Worm (Caenorhabditis elegans) whole organism, midembryonic: Measurements from ENCODE around the gene xol-1.
A peak's percentile ranks its signal among the peaks of the same experiment; 100 is the strongest.

Experiments
- T22C8.4 ChIP-seq: fragments of 200-800 bp; sonication (Bioruptor generic); IDR thresholded peaks from 2 replicates; pipeline ENCODE4 v1.3.6; 2022; ENCODE audit warnings: missing genetic modification characterization, missing compliant biosample characterization
- cog-1 ChIP-seq: sonication (generic microtip); optimal IDR thresholded peaks from 2 replicates; lab custom pipeline; 2016; ENCODE audit warnings: missing genetic modification characterization, missing compliant biosample characterization
- flt-1 ChIP-seq: fragments of 200-800 bp; sonication (Bioruptor generic); IDR thresholded peaks from 2 replicates; pipeline ENCODE4 v1.3.6; 2022; ENCODE audit warnings: missing genetic modification characterization, missing compliant biosample characterization
- klf-2 ChIP-seq: fragments of 200-800 bp; sonication (Bioruptor generic); conservative IDR thresholded peaks from 2 replicates; pipeline ENCODE4 v1.3.6; 2022; ENCODE audit warnings: missing genetic modification reagents, missing genetic modification characterization, missing compliant biosample characterization
- med-1 ChIP-seq: sonication (generic microtip); optimal IDR thresholded peaks from 2 replicates; lab custom pipeline; 2017; ENCODE audit warnings: missing genetic modification characterization, mild to moderate bottlenecking, missing compliant biosample characterization, antibody characterized with exemption, missing genetic modification reagents; ENCODE audit not compliant: insufficient read depth
- ref-1 ChIP-seq: fragments of 200-800 bp; sonication (Bioruptor generic); conservative IDR thresholded peaks from 2 replicates; pipeline ENCODE4 v1.3.6; 2022; ENCODE audit warnings: missing genetic modification reagents, missing genetic modification characterization, missing compliant biosample characterization
- tab-1 ChIP-seq: fragments of 200-800 bp; sonication (Bioruptor generic); IDR thresholded peaks from 2 replicates; pipeline ENCODE4 v1.3.6; 2022; ENCODE audit warnings: missing genetic modification characterization, missing compliant biosample characterization
- ztf-23 ChIP-seq: fragments of 200-800 bp; sonication (Bioruptor generic); IDR thresholded peaks from 2 replicates; pipeline ENCODE4 v1.3.6; 2022; ENCODE audit warnings: missing genetic modification reagents, missing genetic modification characterization, missing compliant biosample characterization
- ztf-29 ChIP-seq: fragments of 200-800 bp; sonication (Bioruptor generic); IDR thresholded peaks from 2 replicates; pipeline ENCODE4 v1.3.6; 2022; ENCODE audit warnings: missing genetic modification reagents, missing genetic modification characterization, missing compliant biosample characterization

xol-1 gene

ce11 chrX:8015889-8016288 lies 25.2 kb upstream of the xol-1 start:
- TF ChIP-seq flt-1 (GFP tag; lab: Robert Waterston, UW) (no peak), T22C8.4 (GFP tag; lab: Robert Waterston, UW) (no peak), med-1 (GFP tag; lab: Kevin White, UChicago) (no peak), klf-2 (GFP tag; lab: Robert Waterston, UW) (no peak), ref-1 (GFP tag; lab: Robert Waterston, UW) (no peak), ztf-23 (GFP tag; lab: Robert Waterston, UW) (no peak), ztf-29 (GFP tag; lab: Robert Waterston, UW) (no peak), cog-1 (no peak), tab-1 (GFP tag; lab: Robert Waterston, UW) (no peak)

- TF ChIP-seq tab-1 (GFP tag; lab: Robert Waterston, UW) (peak; percentile 60; the same call in 1 of the 2 replicates), ref-1 (GFP tag; lab: Robert Waterston, UW) (no peak)
These were observed 23.8 kb upstream of the xol-1 start for ce11 chrX:8017305-8017704.

- TF ChIP-seq klf-2 (GFP tag; lab: Robert Waterston, UW) (no peak), tab-1 (GFP tag; lab: Robert Waterston, UW) (no peak), flt-1 (GFP tag; lab: Robert Waterston, UW) (no peak), T22C8.4 (GFP tag; lab: Robert Waterston, UW) (no peak), ztf-23 (GFP tag; lab: Robert Waterston, UW) (no peak), ref-1 (GFP tag; lab: Robert Waterston, UW) (no peak), med-1 (GFP tag; lab: Kevin White, UChicago) (no peak), ztf-29 (GFP tag; lab: Robert Waterston, UW) (no peak), cog-1 (no peak)
These were observed 23.4 kb upstream of the xol-1 start, which contains the start of gene C34D10.5 for ce11 chrX:8017759-8018158. TSS of gene C34D10.5 (plus strand) at chrX:8018027.

ce11 chrX:8018441-8018840 lies 22.7 kb upstream of the xol-1 start:
- no peak for TF ChIP-seq T22C8.4 (GFP tag; lab: Robert Waterston, UW)
- TF ChIP-seq ztf-29 (GFP tag; lab: Robert Waterston, UW): no peak
- no peak for TF ChIP-seq klf-2 (GFP tag; lab: Robert Waterston, UW)

ce11 chrX:8019665-8020064 lies 21.4 kb upstream of the xol-1 start:
- peak; percentile 41; the same call in 1 of the 2 replicates for TF ChIP-seq tab-1 (GFP tag; lab: Robert Waterston, UW)
- no peak for TF ChIP-seq T22C8.4 (GFP tag; lab: Robert Waterston, UW)
- no peak for TF ChIP-seq ref-1 (GFP tag; lab: Robert Waterston, UW)
- no peak for TF ChIP-seq ztf-29 (GFP tag; lab: Robert Waterston, UW)
- 0 out of 2 replicates have a peak, but pooled peaks have one; percentile 12 for TF ChIP-seq ztf-23 (GFP tag; lab: Robert Waterston, UW)
- peak; percentile 41 for TF ChIP-seq cog-1
- TF ChIP-seq klf-2 (GFP tag; lab: Robert Waterston, UW): no peak
- no peak for TF ChIP-seq med-1 (GFP tag; lab: Kevin White, UChicago)
- peak; percentile 75; the same call in 1 of the 2 replicates for TF ChIP-seq flt-1 (GFP tag; lab: Robert Waterston, UW)

- TF ChIP-seq med-1 (GFP tag; lab: Kevin White, UChicago) (no peak), tab-1 (GFP tag; lab: Robert Waterston, UW) (no peak), flt-1 (GFP tag; lab: Robert Waterston, UW) (no peak), cog-1 (no peak), ztf-29 (GFP tag; lab: Robert Waterston, UW) (no peak), klf-2 (GFP tag; lab: Robert Waterston, UW) (no peak), ref-1 (GFP tag; lab: Robert Waterston, UW) (no peak), T22C8.4 (GFP tag; lab: Robert Waterston, UW) (no peak)
These were observed 19.5 kb upstream of the xol-1 start for ce11 chrX:8021609-8022008.

- TF ChIP-seq cog-1 (no peak), med-1 (GFP tag; lab: Kevin White, UChicago) (no peak), ref-1 (GFP tag; lab: Robert Waterston, UW) (no peak), ztf-29 (GFP tag; lab: Robert Waterston, UW) (no peak), ztf-23 (GFP tag; lab: Robert Waterston, UW) (no peak), tab-1 (GFP tag; lab: Robert Waterston, UW) (no peak), flt-1 (GFP tag; lab: Robert Waterston, UW) (no peak), T22C8.4 (GFP tag; lab: Robert Waterston, UW) (no peak), klf-2 (GFP tag; lab: Robert Waterston, UW) (no peak)
These were observed 18.4 kb upstream of the xol-1 start for ce11 chrX:8022728-8023127.

- TF ChIP-seq ref-1 (GFP tag; lab: Robert Waterston, UW): no peak
- no peak for TF ChIP-seq ztf-29 (GFP tag; lab: Robert Waterston, UW)
- TF ChIP-seq flt-1 (GFP tag; lab: Robert Waterston, UW): no peak
- no peak for TF ChIP-seq tab-1 (GFP tag; lab: Robert Waterston, UW)
- TF ChIP-seq ztf-23 (GFP tag; lab: Robert Waterston, UW): no peak
- TF ChIP-seq klf-2 (GFP tag; lab: Robert Waterston, UW): no peak
- TF ChIP-seq med-1 (GFP tag; lab: Kevin White, UChicago): no peak
- no peak for TF ChIP-seq T22C8.4 (GFP tag; lab: Robert Waterston, UW)
- TF ChIP-seq cog-1: no peak
These were observed 14.4 kb upstream of the xol-1 start for ce11 chrX:8026709-8027108.

- no peak for TF ChIP-seq flt-1 (GFP tag; lab: Robert Waterston, UW)
- no peak for TF ChIP-seq klf-2 (GFP tag; lab: Robert Waterston, UW)
- TF ChIP-seq ztf-23 (GFP tag; lab: Robert Waterston, UW): no peak
- no peak for TF ChIP-seq cog-1
- no peak for TF ChIP-seq tab-1 (GFP tag; lab: Robert Waterston, UW)
- no peak for TF ChIP-seq T22C8.4 (GFP tag; lab: Robert Waterston, UW)
- no peak for TF ChIP-seq med-1 (GFP tag; lab: Kevin White, UChicago)
- no peak for TF ChIP-seq ztf-29 (GFP tag; lab: Robert Waterston, UW)
- TF ChIP-seq ref-1 (GFP tag; lab: Robert Waterston, UW): no peak
These were observed 13.6 kb upstream of the xol-1 start for ce11 chrX:8027509-8027908.
